Worm (Caenorhabditis elegans): ENCODE results near the gene T05A8.7.

The T05A8.7 gene

ce11 chrII:2742251-2742650 is at the start of gene T05A8.7:
Gene T05A8.7 (minus strand): TSS chrII:2742351.
- TF ChIP-seq flt-1 (GFP tag; IDR thresholded peaks at IDR 0.05) (no peak), F13C5.2 (tag; optimal IDR thresholded peaks at IDR 0.05) (no peak), ceh-13 (GFP tag; optimal IDR thresholded peaks at IDR 0.05) (no peak), hmg-4 (GFP tag; optimal IDR thresholded peaks at IDR 0.05) (no peak), tbx-11 (GFP tag; IDR thresholded peaks at IDR 0.05) (no peak), tbx-37 (GFP tag; conservative IDR thresholded peaks at IDR 0.05) (no peak), hnd-1 (tag; optimal IDR thresholded peaks at IDR 0.05) (no peak), ceh-36 (tag; optimal IDR thresholded peaks at IDR 0.05) (no peak), aly-1 (tag; optimal IDR thresholded peaks at IDR 0.05) (no peak), ets-7 (tag; optimal IDR thresholded peaks at IDR 0.05) (no peak), pes-1 (GFP tag; IDR thresholded peaks at IDR 0.05) (no peak), ama-1 (optimal IDR thresholded peaks at IDR 0.05) (no peak), tra-4 (tag; optimal IDR thresholded peaks at IDR 0.05) (no peak), sea-1 (GFP tag; conservative IDR thresholded peaks at IDR 0.05) (no peak), hmbx-1 (tag; optimal IDR thresholded peaks at IDR 0.05) (no peak), scrt-1 (GFP tag; IDR thresholded peaks at IDR 0.05) (no peak), B0310.2 (tag; optimal IDR thresholded peaks at IDR 0.05) (no peak)

ce11 chrII:2791693-2792092 is 49.5 kb upstream of the T05A8.7 start:
- TF ChIP-seq hmbx-1 (tag; optimal IDR thresholded peaks at IDR 0.05) (no peak), scrt-1 (GFP tag; IDR thresholded peaks at IDR 0.05) (no peak), hnd-1 (tag; optimal IDR thresholded peaks at IDR 0.05) (no peak), tbx-37 (GFP tag; conservative IDR thresholded peaks at IDR 0.05) (no peak), B0310.2 (tag; optimal IDR thresholded peaks at IDR 0.05) (no peak), F13C5.2 (tag; optimal IDR thresholded peaks at IDR 0.05) (no peak), aly-1 (tag; optimal IDR thresholded peaks at IDR 0.05) (no peak), tbx-11 (GFP tag; IDR thresholded peaks at IDR 0.05) (no peak), flt-1 (GFP tag; IDR thresholded peaks at IDR 0.05) (no peak), hmg-4 (GFP tag; optimal IDR thresholded peaks at IDR 0.05) (no peak), tra-4 (tag; optimal IDR thresholded peaks at IDR 0.05) (no peak), ceh-36 (tag; optimal IDR thresholded peaks at IDR 0.05) (no peak), sea-1 (GFP tag; conservative IDR thresholded peaks at IDR 0.05) (no peak), ama-1 (optimal IDR thresholded peaks at IDR 0.05) (no peak)

- no peak for TF ChIP-seq ama-1 (optimal IDR thresholded peaks at IDR 0.05)
- TF ChIP-seq flt-1 (GFP tag; IDR thresholded peaks at IDR 0.05), result no peak
- no peak for TF ChIP-seq hnd-1 (tag; optimal IDR thresholded peaks at IDR 0.05)
- no peak for TF ChIP-seq ceh-13 (GFP tag; optimal IDR thresholded peaks at IDR 0.05)
- TF ChIP-seq ceh-36 (tag; optimal IDR thresholded peaks at IDR 0.05), result no peak
- TF ChIP-seq tbx-11 (GFP tag; IDR thresholded peaks at IDR 0.05), result no peak
- no peak for TF ChIP-seq tbx-37 (GFP tag; conservative IDR thresholded peaks at IDR 0.05)
- no peak for TF ChIP-seq scrt-1 (GFP tag; IDR thresholded peaks at IDR 0.05)
These were observed 45.7 kb upstream of the T05A8.7 start for ce11 chrII:2787849-2788248.

- TF ChIP-seq F13C5.2 (tag; optimal IDR thresholded peaks at IDR 0.05) (peak; percentile 46), scrt-1 (GFP tag; IDR thresholded peaks at IDR 0.05) (no peak)
These were observed 44.9 kb upstream of the T05A8.7 start, which contains the start of the genes F08D12.12 and srpa-72 for ce11 chrII:2787031-2787512. Gene F08D12.12 (minus strand): TSS chrII:2787081. Gene srpa-72 (plus strand): TSS chrII:2787481.

- TF ChIP-seq B0310.2 (tag; optimal IDR thresholded peaks at IDR 0.05), result no peak
- TF ChIP-seq hmg-4 (GFP tag; optimal IDR thresholded peaks at IDR 0.05), result no peak
- no peak for TF ChIP-seq tra-4 (tag; optimal IDR thresholded peaks at IDR 0.05)
- no peak for TF ChIP-seq ceh-13 (GFP tag; optimal IDR thresholded peaks at IDR 0.05)
- TF ChIP-seq aly-1 (tag; optimal IDR thresholded peaks at IDR 0.05), result no peak
- no peak for TF ChIP-seq ets-7 (tag; optimal IDR thresholded peaks at IDR 0.05)
- TF ChIP-seq tbx-37 (GFP tag; conservative IDR thresholded peaks at IDR 0.05), result no peak
- no peak for TF ChIP-seq hmbx-1 (tag; optimal IDR thresholded peaks at IDR 0.05)
- TF ChIP-seq hnd-1 (tag; optimal IDR thresholded peaks at IDR 0.05), result no peak
- no peak for TF ChIP-seq scrt-1 (GFP tag; IDR thresholded peaks at IDR 0.05)
- no peak for TF ChIP-seq ama-1 (optimal IDR thresholded peaks at IDR 0.05)
- TF ChIP-seq sea-1 (GFP tag; conservative IDR thresholded peaks at IDR 0.05), result no peak
- no peak for TF ChIP-seq F13C5.2 (tag; optimal IDR thresholded peaks at IDR 0.05)
- TF ChIP-seq ceh-36 (tag; optimal IDR thresholded peaks at IDR 0.05), result no peak
- TF ChIP-seq pes-1 (GFP tag; IDR thresholded peaks at IDR 0.05), result no peak
These were observed 43.6 kb upstream of the T05A8.7 start for ce11 chrII:2785787-2786186.

ce11 chrII:2783380-2783779 is 41.2 kb upstream of the T05A8.7 start:
- TF ChIP-seq flt-1 (GFP tag; IDR thresholded peaks at IDR 0.05), result no peak
- TF ChIP-seq hmg-4 (GFP tag; optimal IDR thresholded peaks at IDR 0.05), result no peak
- TF ChIP-seq ets-7 (tag; optimal IDR thresholded peaks at IDR 0.05), result no peak
- TF ChIP-seq pes-1 (GFP tag; IDR thresholded peaks at IDR 0.05), result no peak
- no peak for TF ChIP-seq sea-1 (GFP tag; conservative IDR thresholded peaks at IDR 0.05)
- no peak for TF ChIP-seq ceh-13 (GFP tag; optimal IDR thresholded peaks at IDR 0.05)
- no peak for TF ChIP-seq ama-1 (optimal IDR thresholded peaks at IDR 0.05)
- no peak for TF ChIP-seq tbx-37 (GFP tag; conservative IDR thresholded peaks at IDR 0.05)

- TF ChIP-seq pes-1 (GFP tag; IDR thresholded peaks at IDR 0.05), result no peak
- no peak for TF ChIP-seq hnd-1 (tag; optimal IDR thresholded peaks at IDR 0.05)
- TF ChIP-seq aly-1 (tag; optimal IDR thresholded peaks at IDR 0.05), result no peak
- no peak for TF ChIP-seq scrt-1 (GFP tag; IDR thresholded peaks at IDR 0.05)
- TF ChIP-seq F13C5.2 (tag; optimal IDR thresholded peaks at IDR 0.05), result no peak
These were observed 39.2 kb upstream of the T05A8.7 start, which contains the start of gene F08D12.2 for ce11 chrII:2781355-2781754. Gene F08D12.2 (plus strand): TSS chrII:2781655.

ce11 chrII:2780804-2781203 is 38.7 kb upstream of the T05A8.7 start:
- TF ChIP-seq pes-1 (GFP tag; IDR thresholded peaks at IDR 0.05) (no peak), scrt-1 (GFP tag; IDR thresholded peaks at IDR 0.05) (no peak), hmbx-1 (tag; optimal IDR thresholded peaks at IDR 0.05) (no peak), aly-1 (tag; optimal IDR thresholded peaks at IDR 0.05) (no peak), flt-1 (GFP tag; IDR thresholded peaks at IDR 0.05) (no peak), ceh-36 (tag; optimal IDR thresholded peaks at IDR 0.05) (no peak), tbx-37 (GFP tag; conservative IDR thresholded peaks at IDR 0.05) (no peak), B0310.2 (tag; optimal IDR thresholded peaks at IDR 0.05) (no peak), ets-7 (tag; optimal IDR thresholded peaks at IDR 0.05) (no peak), hnd-1 (tag; optimal IDR thresholded peaks at IDR 0.05) (no peak)
